Worm (Caenorhabditis elegans) whole organism, young adult: Measurements from ENCODE around the gene nud-1.

ENCODE experiments used
- ceh-91 ChIP-seq: fragments of 200-800 bp; sonication (Bioruptor generic); IDR thresholded peaks from 2 replicates; pipeline ENCODE4 v1.3.6; 2022; ENCODE audit warnings: missing genetic modification reagents, missing genetic modification characterization, missing compliant biosample characterization
- tbp1 ChIP-seq: fragments of 200-800 bp; sonication (Bioruptor generic); optimal IDR thresholded peaks from 2 replicates; lab custom pipeline; 2018; ENCODE audit warnings: mild to moderate bottlenecking, missing genetic modification characterization, missing compliant biosample characterization
- ztf-22 ChIP-seq: fragments of 200-800 bp; sonication (Bioruptor generic); optimal IDR thresholded peaks from 2 replicates; lab custom pipeline; 2018; ENCODE audit warnings: mild to moderate bottlenecking, missing genetic modification characterization, moderate library complexity, missing compliant biosample characterization

DNA sequence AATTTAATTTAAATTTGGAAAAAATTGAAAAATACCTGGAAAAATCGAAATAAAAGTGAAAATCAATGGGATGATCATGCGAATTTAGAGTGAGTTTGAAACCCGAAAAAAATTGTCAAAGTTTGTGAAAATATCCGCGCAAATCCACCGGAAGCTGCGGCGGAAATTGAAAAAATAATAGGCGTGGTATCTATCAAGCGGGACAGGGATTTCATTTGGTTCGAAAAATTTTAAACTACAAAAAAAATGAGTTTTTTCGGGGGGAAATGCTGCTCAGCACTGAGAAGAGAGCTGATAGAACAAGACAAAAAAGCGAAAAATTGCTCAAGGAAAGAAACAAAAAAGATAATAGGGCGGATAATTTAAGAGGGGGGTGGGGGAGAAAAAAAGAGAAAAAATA, 29.7 kb downstream of the nud-1 start, which contains the start of gene T03F6.9:
- TF ChIP-seq ceh-91 (GFP tag; lab: Robert Waterston, UW) (no peak), tbp1 (GFP tag; lab: Kevin White, UChicago) (no peak), ztf-22 (GFP tag; lab: Kevin White, UChicago) (no peak)
